Comparison of ENCODE assay signal across 2 fruit fly cellular contexts in genomic region chr3L:15537916-15538581, dm6.
TF ChIP-seq lines count a peak whose summit lies in the region.

No protein-coding gene starts in this region.

TF ChIP-seq in whole organism, embryonic, 481 proteins besides CTCF, POLR2A, EP300 and RAD21 (continued from another document and continues in another):
- TF ChIP-seq CG8944 (GFP tag; optimal IDR thresholded peaks at IDR 0.05; lab: Kevin White, UChicago), result peak; percentile 11
- no peak for TF ChIP-seq Trl (optimal IDR thresholded peaks at IDR 0.05; lab: Kevin White, UChicago)
- TF ChIP-seq Trl (GFP tag; optimal IDR thresholded peaks at IDR 0.05; lab: Kevin White, UChicago), result peak; percentile 52
- no peak for TF ChIP-seq ken (GFP tag; IDR thresholded peaks at IDR 0.05; lab: Robert Waterston, UW)
- peak; percentile 39; the same call in 1 of the 2 replicates for TF ChIP-seq CG17328 (GFP tag; IDR thresholded peaks at IDR 0.05; lab: Robert Waterston, UW)
- TF ChIP-seq h (optimal IDR thresholded peaks at IDR 0.05; lab: Kevin White, UChicago), result no peak
- no peak for TF ChIP-seq amos (GFP tag; IDR thresholded peaks at IDR 0.05; lab: Robert Waterston, UW; ENCODE audit: partially characterized antibody)
- TF ChIP-seq ab (GFP tag; optimal IDR thresholded peaks at IDR 0.05; lab: Kevin White, UChicago), result no peak
- 0 out of 4 replicates have a peak, but pooled peaks have one; percentile 14 for TF ChIP-seq Gug (GFP tag; IDR thresholded peaks at IDR 0.05; lab: Robert Waterston, UW)
- TF ChIP-seq Optix (GFP tag; IDR thresholded peaks at IDR 0.05; lab: Robert Waterston, UW), result no peak
- TF ChIP-seq gro (GFP tag; optimal IDR thresholded peaks at IDR 0.05; lab: Kevin White, UChicago), result peak; percentile 20
- peak; percentile 66 for TF ChIP-seq bcd (GFP tag; optimal IDR thresholded peaks at IDR 0.05; lab: Kevin White, UChicago)
- TF ChIP-seq bigmax (GFP tag; optimal IDR thresholded peaks at IDR 0.05; lab: Kevin White, UChicago), result no peak
- no peak for TF ChIP-seq CG9876 (GFP tag; optimal IDR thresholded peaks at IDR 0.05; lab: Kevin White, UChicago)
- no peak for TF ChIP-seq fd64A (GFP tag; optimal IDR thresholded peaks at IDR 0.05; lab: Kevin White, UChicago)
- peak; percentile 62 for TF ChIP-seq seq (GFP tag; IDR thresholded peaks at IDR 0.05; lab: Robert Waterston, UW)
- TF ChIP-seq Elba2 (GFP tag; optimal IDR thresholded peaks at IDR 0.05; lab: Kevin White, UChicago), result no peak
- no peak for TF ChIP-seq CG4617 (GFP tag; optimal IDR thresholded peaks at IDR 0.05; lab: Kevin White, UChicago; ENCODE audit: borderline replicate concordance)
- TF ChIP-seq so (GFP tag; IDR thresholded peaks at IDR 0.05; lab: Robert Waterston, UW), result no peak
- peak; percentile 76 for TF ChIP-seq CG17829 (tag; optimal IDR thresholded peaks at IDR 0.05; lab: Kevin White, UChicago)
- peak; percentile 58 for TF ChIP-seq CG12104 (GFP tag; optimal IDR thresholded peaks at IDR 0.05; lab: Kevin White, UChicago)
- peak; percentile 24 for TF ChIP-seq Bdp1 (GFP tag; optimal IDR thresholded peaks at IDR 0.05; lab: Kevin White, UChicago)
- no peak for TF ChIP-seq CG13894 (tag; optimal IDR thresholded peaks at IDR 0.05; lab: Kevin White, UChicago)
- peak; percentile 1 for TF ChIP-seq CG11398 (GFP tag; optimal IDR thresholded peaks at IDR 0.05; lab: Kevin White, UChicago)
- TF ChIP-seq CG7928 (GFP tag; optimal IDR thresholded peaks at IDR 0.05; lab: Kevin White, UChicago), result no peak
- no peak for TF ChIP-seq kni (GFP tag; optimal IDR thresholded peaks at IDR 0.05; lab: Kevin White, UChicago)
- no peak for TF ChIP-seq cg (GFP tag; optimal IDR thresholded peaks at IDR 0.05; lab: Kevin White, UChicago)
- 0 out of 2 replicates have a peak, but pooled peaks have one; percentile 17 for TF ChIP-seq CG1024 (GFP tag; IDR thresholded peaks at IDR 0.05; lab: Robert Waterston, UW)
- peak; percentile 26 for TF ChIP-seq zfh2 (GFP tag; optimal IDR thresholded peaks at IDR 0.05; lab: Kevin White, UChicago)
- no peak for TF ChIP-seq lbe (GFP tag; optimal IDR thresholded peaks at IDR 0.05; lab: Kevin White, UChicago)
- no peak for TF ChIP-seq peb (GFP tag; IDR thresholded peaks at IDR 0.05; lab: Robert Waterston, UW)
- TF ChIP-seq cas (GFP tag; IDR thresholded peaks at IDR 0.05; lab: Robert Waterston, UW), result no peak
- TF ChIP-seq CG7357 (GFP tag; IDR thresholded peaks at IDR 0.05; lab: Robert Waterston, UW), result peak; percentile 47; the same call in 1 of the 3 replicates
- TF ChIP-seq CG13424 (tag; optimal IDR thresholded peaks at IDR 0.05; lab: Kevin White, UChicago), result peak; percentile 71
- 0 out of 3 replicates have a peak, but pooled peaks have one; percentile 10 for TF ChIP-seq Aef1 (GFP tag; IDR thresholded peaks at IDR 0.05; lab: Robert Waterston, UW)
- no peak for TF ChIP-seq CG8765 (GFP tag; IDR thresholded peaks at IDR 0.05; lab: Robert Waterston, UW)
- TF ChIP-seq CG8388 (GFP tag; optimal IDR thresholded peaks at IDR 0.05; lab: Kevin White, UChicago), result peak; percentile 77
- peak; percentile 75 for TF ChIP-seq Asciz (GFP tag; optimal IDR thresholded peaks at IDR 0.05; lab: Kevin White, UChicago)
- no peak for TF ChIP-seq kay (GFP tag; optimal IDR thresholded peaks at IDR 0.05; lab: Kevin White, UChicago)
- TF ChIP-seq zf30C (GFP tag; optimal IDR thresholded peaks at IDR 0.05; lab: Kevin White, UChicago), result peak; percentile 44
- TF ChIP-seq CG17361 (GFP tag; IDR thresholded peaks at IDR 0.05; lab: Robert Waterston, UW), result peak; percentile 90
- peak; percentile 49 for TF ChIP-seq CG8281 (tag; optimal IDR thresholded peaks at IDR 0.05; lab: Kevin White, UChicago)
- TF ChIP-seq sens (GFP tag; lab: Kevin White, UChicago), result peak; percentile 96
- TF ChIP-seq CG4730 (GFP tag; IDR thresholded peaks at IDR 0.05; lab: Robert Waterston, UW), result no peak
- no peak for TF ChIP-seq hkb (optimal IDR thresholded peaks at IDR 0.05; lab: Kevin White, UChicago)
- 0 out of 2 replicates have a peak, but pooled peaks have one; percentile 54 for TF ChIP-seq hkb (GFP tag; IDR thresholded peaks at IDR 0.05; lab: Robert Waterston, UW)
- TF ChIP-seq Xrp1 (GFP tag; IDR thresholded peaks at IDR 0.05; lab: Robert Waterston, UW), result peak; percentile 65
- peak; percentile 3 for TF ChIP-seq run (tag; optimal IDR thresholded peaks at IDR 0.05; lab: Kevin White, UChicago)
- no peak for TF ChIP-seq ttk (GFP tag; IDR thresholded peaks at IDR 0.05; lab: Robert Waterston, UW)
- peak; percentile 80 for TF ChIP-seq CG2712 (tag; optimal IDR thresholded peaks at IDR 0.05; lab: Kevin White, UChicago)
- TF ChIP-seq p53 (GFP tag; optimal IDR thresholded peaks at IDR 0.05; lab: Kevin White, UChicago), result no peak
- peak; percentile 46 for TF ChIP-seq esg (GFP tag; conservative IDR thresholded peaks at IDR 0.05; lab: Robert Waterston, UW)
- no peak for TF ChIP-seq wdn (GFP tag; IDR thresholded peaks at IDR 0.05; lab: Robert Waterston, UW)
- TF ChIP-seq CG9215 (GFP tag; IDR thresholded peaks at IDR 0.05; lab: Robert Waterston, UW), result peak; percentile 26; the same call in 1 of the 2 replicates
- TF ChIP-seq Hr3 (GFP tag; optimal IDR thresholded peaks at IDR 0.05; lab: Kevin White, UChicago), result peak; percentile 66
- TF ChIP-seq CG34376 (GFP tag; optimal IDR thresholded peaks at IDR 0.05; lab: Kevin White, UChicago), result no peak
- TF ChIP-seq Dll (GFP tag; IDR thresholded peaks at IDR 0.05; lab: Robert Waterston, UW; ENCODE audit: partially characterized antibody), result no peak
- TF ChIP-seq CG4328 (GFP tag; optimal IDR thresholded peaks at IDR 0.05; lab: Kevin White, UChicago), result no peak
- TF ChIP-seq crol (GFP tag; IDR thresholded peaks at IDR 0.05; lab: Robert Waterston, UW), result no peak
- no peak for TF ChIP-seq vnd (GFP tag; IDR thresholded peaks at IDR 0.05; lab: Robert Waterston, UW; ENCODE audit: partially characterized antibody)
- TF ChIP-seq CG7556 (GFP tag; optimal IDR thresholded peaks at IDR 0.05; lab: Kevin White, UChicago), result peak; percentile 82
- TF ChIP-seq CG6854 (GFP tag; optimal IDR thresholded peaks at IDR 0.05; lab: Kevin White, UChicago), result peak; percentile 54
- TF ChIP-seq CG16815 (GFP tag; optimal IDR thresholded peaks at IDR 0.05; lab: Kevin White, UChicago), result peak; percentile 52
- peak; percentile 70 for TF ChIP-seq CG9437 (GFP tag; optimal IDR thresholded peaks at IDR 0.05; lab: Kevin White, UChicago)
- no peak for TF ChIP-seq CG3995 (GFP tag; optimal IDR thresholded peaks at IDR 0.05; lab: Kevin White, UChicago)
- TF ChIP-seq Antp (GFP tag; optimal IDR thresholded peaks at IDR 0.05; lab: Kevin White, UChicago), result no peak

TF ChIP-seq in whole organism, prepupa, 60 proteins besides CTCF, POLR2A, EP300 and RAD21 (continued from another document):
- TF ChIP-seq CG9139 (GFP tag; optimal IDR thresholded peaks at IDR 0.05; lab: Kevin White, UChicago) (no peak), eg (GFP tag; IDR thresholded peaks at IDR 0.05; lab: Robert Waterston, UW) (peak; percentile 62; the same call in 1 of the 3 replicates), Met (GFP tag; optimal IDR thresholded peaks at IDR 0.05; lab: Kevin White, UChicago) (peak; percentile 56), Blimp-1 (GFP tag; optimal IDR thresholded peaks at IDR 0.05; lab: Kevin White, UChicago) (no peak), Hr4 (GFP tag; optimal IDR thresholded peaks at IDR 0.05; lab: Kevin White, UChicago) (peak; percentile 86), esn (GFP tag; optimal IDR thresholded peaks at IDR 0.05; lab: Kevin White, UChicago) (peak; percentile 46), Gug (GFP tag; IDR thresholded peaks at IDR 0.05; lab: Robert Waterston, UW) (peak; percentile 71)
TF ChIP-seq in whole organism, prepupa: peak in this region for 49.
